Worm (Caenorhabditis elegans): ENCODE data around the gene F43C1.7.

Gene F43C1.7

DNA sequence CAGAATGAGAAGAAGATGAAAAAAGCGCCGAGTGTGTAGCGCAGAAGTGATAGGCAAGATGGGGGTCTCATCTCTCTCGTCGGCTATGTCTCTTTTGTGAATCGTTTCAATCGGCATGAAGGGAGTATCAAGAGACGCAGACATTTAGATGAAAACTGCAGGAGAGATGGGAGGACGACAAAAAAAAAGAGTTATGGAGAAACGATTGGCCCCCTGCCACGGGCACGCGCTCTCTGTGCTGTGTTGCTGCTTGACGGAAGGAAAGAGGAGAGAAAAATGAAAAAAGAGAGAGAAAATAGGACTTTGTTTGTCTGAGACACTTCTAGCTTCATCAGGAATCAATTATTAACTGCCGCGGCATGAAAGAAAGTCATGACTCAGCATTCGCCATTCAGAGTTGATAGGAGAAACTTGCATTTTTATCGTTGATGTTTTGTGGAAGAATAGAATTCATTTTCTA lies 18.7 kb downstream of the F43C1.7 start (continued):
- TF ChIP-seq attf-3 (GFP tag; conservative IDR thresholded peaks at IDR 0.05) (0 out of 2 replicates have a peak, but pooled peaks have one; percentile 18), ceh-27 (GFP tag; optimal IDR thresholded peaks at IDR 0.05) (peak; percentile 72), athp-1 (tag; optimal IDR thresholded peaks at IDR 0.05) (no peak), rcor-1 (GFP tag; IDR thresholded peaks at IDR 0.05) (no peak), zfh-2 (GFP tag; conservative IDR thresholded peaks at IDR 0.05) (peak; percentile 96), lin-35 (GFP tag; optimal IDR thresholded peaks at IDR 0.05) (peak in 1 of 3 experiments; percentile 57), F23B12.7 (tag; optimal IDR thresholded peaks at IDR 0.05; ENCODE audit: insufficient read depth) (peak; percentile 12), mcd-1 (GFP tag; IDR thresholded peaks at IDR 0.05) (0 out of 2 replicates have a peak, but pooled peaks have one; percentile 21), lir-1 (GFP tag; conservative IDR thresholded peaks at IDR 0.05) (0 out of 2 replicates have a peak, but pooled peaks have one; percentile 38), attf-5 (GFP tag; optimal IDR thresholded peaks at IDR 0.05) (peak; percentile 85), let-607 (tag; optimal IDR thresholded peaks at IDR 0.05) (peak in 1 of 2 experiments; percentile 21), madf-10 (tag; optimal IDR thresholded peaks at IDR 0.05) (peak; percentile 43), egl-44 (GFP tag; IDR thresholded peaks at IDR 0.05) (peak; percentile 63; the same call in 1 of the 2 replicates), ztf-18 (tag; optimal IDR thresholded peaks at IDR 0.05) (peak; percentile 1), egrh-3 (GFP tag; IDR thresholded peaks at IDR 0.05) (peak; percentile 49; the same call in 1 of the 2 replicates)

DNA sequence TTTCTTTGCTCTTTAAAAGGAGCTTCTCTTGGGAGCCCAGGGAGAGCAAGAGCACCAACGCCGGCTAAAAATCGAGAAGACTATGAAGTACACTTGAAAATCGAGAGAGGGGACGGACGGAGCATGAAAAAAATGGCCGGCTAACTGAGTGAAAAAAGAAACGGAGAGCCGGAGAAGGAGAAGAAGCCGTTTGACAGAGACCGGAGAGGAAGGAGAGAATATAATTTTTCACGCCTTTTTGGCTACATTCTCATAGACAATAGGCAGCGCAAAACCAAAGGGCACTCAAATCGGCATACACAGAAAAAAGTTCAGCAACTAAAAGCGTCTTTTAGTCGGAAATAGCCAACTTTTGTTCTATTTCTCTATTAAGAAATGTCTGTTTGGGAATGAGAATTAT lies 20.8 kb downstream of the F43C1.7 start:
- TF ChIP-seq madf-6 (GFP tag; IDR thresholded peaks at IDR 0.05) (no peak), madf-8 (GFP tag; conservative IDR thresholded peaks at IDR 0.05) (no peak), snpc-1.3 (tag; optimal IDR thresholded peaks at IDR 0.05; ENCODE audit: insufficient read depth) (no peak), let-607 (tag; optimal IDR thresholded peaks at IDR 0.05) (no peak), lsl-1 (GFP tag; optimal IDR thresholded peaks at IDR 0.05) (no peak), ekl-4 (GFP tag; IDR thresholded peaks at IDR 0.05) (no peak), ztf-6 (GFP tag; IDR thresholded peaks at IDR 0.05) (no peak), aptf-3 (GFP tag; IDR thresholded peaks at IDR 0.05) (no peak), D2030.7 (GFP tag; IDR thresholded peaks at IDR 0.05) (no peak), K11D2.4 (GFP tag; IDR thresholded peaks at IDR 0.05) (no peak), F49E8.2 (tag; optimal IDR thresholded peaks at IDR 0.05; ENCODE audit: insufficient read depth) (no peak), athp-1 (tag; optimal IDR thresholded peaks at IDR 0.05) (no peak), T26A5.8 (tag; optimal IDR thresholded peaks at IDR 0.05) (no peak), aptf-2 (GFP tag; conservative IDR thresholded peaks at IDR 0.05) (no peak), ceh-79 (tag; optimal IDR thresholded peaks at IDR 0.05) (no peak), Y95B8A.8 (GFP tag; IDR thresholded peaks at IDR 0.05) (no peak), ceh-91 (GFP tag; IDR thresholded peaks at IDR 0.05) (no peak), cebp-1 (GFP tag; IDR thresholded peaks at IDR 0.05) (no peak), cebp-1 (tag; optimal IDR thresholded peaks at IDR 0.05) (no peak), mxl-1 (tag; optimal IDR thresholded peaks at IDR 0.05) (no peak)

DNA sequence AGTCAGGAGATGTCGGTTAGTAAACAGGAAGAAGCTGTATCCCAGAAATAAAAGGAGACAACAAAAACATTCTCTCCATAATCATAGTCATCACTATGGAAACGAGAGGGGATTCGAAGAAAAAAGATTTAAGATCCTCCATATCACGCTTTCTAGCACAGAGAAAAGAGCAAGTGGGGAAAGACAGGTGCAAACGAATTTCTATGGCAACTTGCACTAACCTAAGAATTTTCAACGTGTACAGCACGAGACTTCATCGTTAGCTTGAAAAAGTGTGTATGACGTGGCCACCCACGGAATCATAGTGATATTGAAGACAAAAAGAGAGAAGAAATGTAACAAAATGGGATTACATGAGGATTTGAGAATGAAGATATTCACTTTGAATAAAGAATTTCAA lies 21.5 kb downstream of the F43C1.7 start:
- TF ChIP-seq C06A6.2 (GFP tag; conservative IDR thresholded peaks at IDR 0.05) (no peak), T26A5.8 (tag; optimal IDR thresholded peaks at IDR 0.05) (no peak), let-607 (tag; optimal IDR thresholded peaks at IDR 0.05) (no peak), F39B2.1 (GFP tag; IDR thresholded peaks at IDR 0.05) (no peak), B0336.3 (GFP tag; IDR thresholded peaks at IDR 0.05) (no peak), pha-4 (tag; optimal IDR thresholded peaks at IDR 0.05) (no peak), hlh-12 (tag; optimal IDR thresholded peaks at IDR 0.05) (no peak), F22D6.2 (tag; optimal IDR thresholded peaks at IDR 0.05) (no peak), bed-1 (GFP tag; IDR thresholded peaks at IDR 0.05) (no peak), snpc-1.1 (tag; optimal IDR thresholded peaks at IDR 0.05; ENCODE audit: insufficient read depth) (no peak), dpl-1 (GFP tag; optimal IDR thresholded peaks at IDR 0.05) (no peak), nhr-120 (GFP tag; IDR thresholded peaks at IDR 0.05) (no peak), chd-7 (tag; optimal IDR thresholded peaks at IDR 0.05) (no peak), ceh-79 (tag; optimal IDR thresholded peaks at IDR 0.05) (no peak)
